Worm (Caenorhabditis elegans) whole organism, L3 larva: ENCODE measurements around the gene F07F6.2.

Experiments used
- elt-3 ChIP-seq, 3 experiments: fragments of 150-350 bp in 1 of 3; sonication (generic microtip) in 2 of 3; optimal IDR thresholded peaks; 2 replicates in 2 of 3; 4 replicates in 1 of 3; lab custom pipeline; 2014 to 2017; ENCODE audit warnings: missing biosample characterization in 3 of 3, missing genetic modification characterization in 3 of 3
- nhr-11 ChIP-seq: fragments of 150-350 bp; optimal IDR thresholded peaks from 2 replicates; lab custom pipeline; 2014; ENCODE audit warnings: missing biosample characterization, missing genetic modification characterization

ce11 chrII:5399201-5399600 is 30.8 kb upstream of the F07F6.2 start, which contains the start of gene mog-5:
- TF ChIP-seq nhr-11 (no peak), elt-3 (tag; optimal IDR thresholded peaks at IDR 0.05; lab: Kevin White, UChicago) (no peak)
